Worm (Caenorhabditis elegans) whole organism, early embryonic: ENCODE measurements around the gene C05C8.1.

Source experiments
- B0310.2 ChIP-seq: sonication (generic microtip); optimal IDR thresholded peaks from 2 replicates; lab custom pipeline; 2016; ENCODE audit warnings: mild to moderate bottlenecking, missing genetic modification characterization, missing compliant biosample characterization
- aly-1 ChIP-seq: sonication (generic microtip); optimal IDR thresholded peaks from 2 replicates; lab custom pipeline; 2016; ENCODE audit warnings: missing genetic modification characterization, missing compliant biosample characterization
- ama-1 ChIP-seq: fragments of 150-350 bp; optimal IDR thresholded peaks from 2 replicates; lab custom pipeline; 2014
- ceh-13 ChIP-seq: fragments of 200-800 bp; sonication (Bioruptor generic); optimal IDR thresholded peaks from 2 replicates; lab custom pipeline; 2018; ENCODE audit warnings: mild to moderate bottlenecking, missing genetic modification characterization, missing compliant biosample characterization
- ets-7 ChIP-seq: sonication (generic microtip); optimal IDR thresholded peaks from 2 replicates; lab custom pipeline; 2016; ENCODE audit warnings: missing genotype, missing genetic modification characterization, missing compliant biosample characterization
- flt-1 ChIP-seq: fragments of 200-800 bp; sonication (Bioruptor generic); IDR thresholded peaks from 2 replicates; pipeline ENCODE4 v1.3.6; 2022; ENCODE audit warnings: missing genetic modification characterization, missing compliant biosample characterization
- hmbx-1 ChIP-seq: sonication (generic microtip); optimal IDR thresholded peaks from 2 replicates; lab custom pipeline; 2016; ENCODE audit warnings: mild to moderate bottlenecking, missing genetic modification characterization, missing compliant biosample characterization
- hmg-4 ChIP-seq: fragments of 200-800 bp; sonication (Bioruptor generic); optimal IDR thresholded peaks from 2 replicates; lab custom pipeline; 2018; ENCODE audit warnings: mild to moderate bottlenecking, missing genetic modification characterization, missing compliant biosample characterization
- hnd-1 ChIP-seq: sonication (generic microtip); optimal IDR thresholded peaks from 2 replicates; lab custom pipeline; 2016; ENCODE audit warnings: missing genetic modification characterization, missing compliant biosample characterization
- pes-1 ChIP-seq: fragments of 200-800 bp; sonication (Bioruptor generic); IDR thresholded peaks from 2 replicates; pipeline ENCODE4 v1.3.6; 2022; ENCODE audit warnings: missing genetic modification reagents, missing genetic modification characterization, missing compliant biosample characterization

ce11 chrV:7223941-7224340 is 15.6 kb upstream of the C05C8.1 start, which contains the start of gene C13F10.1:
- TF ChIP-seq hnd-1 (tag; lab: Kevin White, UChicago) (no peak), hmg-4 (GFP tag; lab: Kevin White, UChicago) (no peak), ama-1 (lab: Kevin White, UChicago) (no peak), B0310.2 (tag; lab: Kevin White, UChicago) (no peak), ceh-13 (GFP tag; lab: Kevin White, UChicago) (no peak), flt-1 (no peak), hmbx-1 (tag; lab: Kevin White, UChicago) (no peak), pes-1 (no peak), aly-1 (no peak), ets-7 (tag; lab: Kevin White, UChicago) (no peak)
